Fruit fly (Drosophila melanogaster) whole organism, pupa: ENCODE measurements around the gene Mdh2.

ENCODE experiments used
- CG12605 ChIP-seq: fragments of 200-800 bp; sonication (Bioruptor generic); IDR thresholded peaks from 2 replicates; pipeline ENCODE4 v1.3.6; 2022; ENCODE audit warnings: missing biosample characterization, missing genetic modification characterization
- CG32121 ChIP-seq: fragments of 200-800 bp; sonication (Bioruptor generic); IDR thresholded peaks from 2 replicates; pipeline ENCODE4 v1.3.6; 2022; ENCODE audit warnings: missing biosample characterization, missing genetic modification characterization
- CG8301 ChIP-seq: fragments of 200-800 bp; sonication (Bioruptor generic); optimal IDR thresholded peaks from 2 replicates; lab custom pipeline; 2018; ENCODE audit warnings: missing biosample characterization, mild to moderate bottlenecking, missing genetic modification characterization
- CG9948 ChIP-seq: fragments of 200-800 bp; sonication (Bioruptor generic); optimal IDR thresholded peaks from 2 replicates; lab custom pipeline; 2018; ENCODE audit warnings: missing biosample characterization, mild to moderate bottlenecking, missing genetic modification characterization, moderate library complexity
- EcR ChIP-seq: fragments of 200-800 bp; sonication (Bioruptor generic); optimal IDR thresholded peaks from 3 replicates; lab custom pipeline; 2019; ENCODE audit warnings: missing biosample characterization, missing genetic modification characterization, mild to moderate bottlenecking, moderate library complexity, missing genetic modification reagents
- Ets98B ChIP-seq: fragments of 200-800 bp; sonication (Bioruptor generic); IDR thresholded peaks from 2 replicates; pipeline ENCODE4 v1.3.6; 2022; ENCODE audit warnings: missing biosample characterization, missing genetic modification characterization
- Pif1A ChIP-seq: fragments of 200-800 bp; sonication (Bioruptor generic); optimal IDR thresholded peaks from 3 replicates; lab custom pipeline; 2016; ENCODE audit warnings: missing biosample characterization, missing genetic modification characterization
- Pif1B ChIP-seq: fragments of 200-800 bp; sonication (Bioruptor generic); optimal IDR thresholded peaks from 3 replicates; lab custom pipeline; 2016; ENCODE audit warnings: missing biosample characterization, missing genetic modification characterization
- fd96Ca ChIP-seq: fragments of 200-800 bp; sonication (Bioruptor generic); IDR thresholded peaks from 3 replicates; pipeline ENCODE4 v1.3.6; 2022; ENCODE audit warnings: missing biosample characterization, missing genetic modification characterization

- no peak for TF ChIP-seq fd96Ca (GFP tag; lab: Robert Waterston, UW)
- TF ChIP-seq CG9948 (tag; lab: Kevin White, UChicago), result no peak
- TF ChIP-seq EcR (GFP tag; lab: Kevin White, UChicago), result no peak
- no peak for TF ChIP-seq Ets98B (GFP tag; lab: Robert Waterston, UW)
- TF ChIP-seq Pif1B (GFP tag; lab: Kevin White, UChicago), result no peak
- no peak for TF ChIP-seq CG8301 (tag; lab: Kevin White, UChicago)
- no peak for TF ChIP-seq CG32121 (GFP tag; lab: Robert Waterston, UW)
- no peak for TF ChIP-seq CG12605 (GFP tag; lab: Robert Waterston, UW)
- no peak for TF ChIP-seq Pif1A
These were observed 35.4 kb downstream of the Mdh2 start for dm6 chr3R:18261602-18262001.
